Worm (Caenorhabditis elegans) whole organism, mixed stage, embryonic: ENCODE measurements around the gene lgc-49.
A peak's percentile ranks its signal among the peaks of the same experiment; 100 is the strongest.

Experiments
- M03D4.4 ChIP-seq: sonication (generic microtip); optimal IDR thresholded peaks from 2 replicates; lab custom pipeline; 2017; ENCODE audit warnings: mild to moderate bottlenecking, missing genetic modification characterization, missing compliant biosample characterization
- bed-3 ChIP-seq: fragments of 200-800 bp; sonication (Bioruptor generic); optimal IDR thresholded peaks from 3 replicates; lab custom pipeline; 2018; ENCODE audit warnings: mild to moderate bottlenecking, missing genetic modification characterization, moderate library complexity, missing compliant biosample characterization
- blmp-1 ChIP-seq: fragments of 150-350 bp; optimal IDR thresholded peaks from 2 replicates; lab custom pipeline; 2014; ENCODE audit warnings: missing biosample characterization, missing genetic modification characterization
- ceh-39 ChIP-seq: fragments of 150-350 bp; optimal IDR thresholded peaks from 2 replicates; lab custom pipeline; 2014; ENCODE audit warnings: missing biosample characterization, missing genetic modification characterization
- ceh-43 ChIP-seq: fragments of 200-800 bp; sonication (Bioruptor generic); optimal IDR thresholded peaks from 2 replicates; lab custom pipeline; 2018; ENCODE audit warnings: mild to moderate bottlenecking, missing genetic modification characterization, moderate library complexity, missing compliant biosample characterization
- ceh-83 ChIP-seq: fragments of 200-800 bp; sonication (Bioruptor generic); optimal IDR thresholded peaks from 2 replicates; lab custom pipeline; 2018; ENCODE audit warnings: mild to moderate bottlenecking, missing genetic modification characterization, missing compliant biosample characterization
- ces-1 ChIP-seq: fragments of 150-350 bp; optimal IDR thresholded peaks from 2 replicates; lab custom pipeline; 2014; ENCODE audit warnings: missing biosample characterization, missing genetic modification reagents, missing genetic modification characterization
- drap-1 ChIP-seq: fragments of 200-800 bp; sonication (Bioruptor generic); optimal IDR thresholded peaks from 3 replicates; lab custom pipeline; 2018; ENCODE audit warnings: mild to moderate bottlenecking, missing genetic modification characterization, missing compliant biosample characterization
- elt-1 ChIP-seq: sonication (generic microtip); optimal IDR thresholded peaks from 2 replicates; lab custom pipeline; 2017; ENCODE audit warnings: missing genetic modification characterization, mild to moderate bottlenecking, missing compliant biosample characterization, antibody characterized with exemption, moderate library complexity, borderline replicate concordance; ENCODE audit not compliant: insufficient read depth
- elt-3 ChIP-seq: fragments of 150-350 bp; optimal IDR thresholded peaks from 2 replicates; lab custom pipeline; 2014; ENCODE audit warnings: missing biosample characterization, missing genetic modification characterization
- flh-1 ChIP-seq: fragments of 200-800 bp; sonication (Bioruptor generic); optimal IDR thresholded peaks from 2 replicates; lab custom pipeline; 2018; ENCODE audit warnings: mild to moderate bottlenecking, missing genetic modification characterization, moderate library complexity, missing compliant biosample characterization
- ham-2 ChIP-seq: fragments of 200-800 bp; sonication (Bioruptor generic); optimal IDR thresholded peaks from 2 replicates; lab custom pipeline; 2018; ENCODE audit warnings: mild to moderate bottlenecking, missing genetic modification characterization, missing compliant biosample characterization
- hlh-1 ChIP-seq: fragments of 150-350 bp; optimal IDR thresholded peaks from 2 replicates; lab custom pipeline; 2014; ENCODE audit warnings: missing biosample characterization, missing genetic modification reagents, missing genetic modification characterization
- lin-13 ChIP-seq: fragments of 150-350 bp; optimal IDR thresholded peaks from 2 replicates; lab custom pipeline; 2014; ENCODE audit warnings: missing biosample characterization, missing genetic modification characterization
- lin-32 ChIP-seq: fragments of 200-800 bp; sonication (Bioruptor generic); optimal IDR thresholded peaks from 2 replicates; lab custom pipeline; 2018; ENCODE audit warnings: mild to moderate bottlenecking, missing genetic modification characterization, missing compliant biosample characterization
- lsy-2 ChIP-seq: fragments of 150-350 bp; optimal IDR thresholded peaks from 2 replicates; lab custom pipeline; 2014; ENCODE audit warnings: missing biosample characterization, missing genetic modification characterization
- mab-5 ChIP-seq: fragments of 150-350 bp; optimal IDR thresholded peaks from 2 replicates; lab custom pipeline; 2014; ENCODE audit warnings: missing biosample characterization, missing genetic modification characterization
- mls-2 ChIP-seq: sonication (generic microtip); optimal IDR thresholded peaks from 2 replicates; lab custom pipeline; 2016; ENCODE audit warnings: mild to moderate bottlenecking, missing genetic modification characterization, moderate library complexity, missing compliant biosample characterization
- nhr-2 ChIP-seq: fragments of 150-350 bp; optimal IDR thresholded peaks from 2 replicates; lab custom pipeline; 2014; ENCODE audit warnings: missing biosample characterization, missing genetic modification characterization
- nhr-237 ChIP-seq: fragments of 150-350 bp; optimal IDR thresholded peaks from 2 replicates; lab custom pipeline; 2014; ENCODE audit warnings: missing biosample characterization, missing genetic modification characterization
- nhr-28 ChIP-seq: fragments of 150-350 bp; optimal IDR thresholded peaks from 2 replicates; lab custom pipeline; 2014; ENCODE audit warnings: missing biosample characterization, missing genetic modification characterization
- nhr-76 ChIP-seq: sonication (generic microtip); optimal IDR thresholded peaks from 2 replicates; lab custom pipeline; 2017; ENCODE audit warnings: missing biosample characterization, missing genetic modification characterization
- snpc-4 ChIP-seq: fragments of 150-350 bp; optimal IDR thresholded peaks from 2 replicates; lab custom pipeline; 2014; ENCODE audit warnings: missing biosample characterization, missing genetic modification characterization
- sptf-1 ChIP-seq: sonication (generic microtip); optimal IDR thresholded peaks from 2 replicates; lab custom pipeline; 2017; ENCODE audit warnings: mild to moderate bottlenecking, missing genetic modification characterization, moderate library complexity, missing compliant biosample characterization
- tbx-8 ChIP-seq: fragments of 200-800 bp; sonication (Bioruptor generic); optimal IDR thresholded peaks from 2 replicates; lab custom pipeline; 2018; ENCODE audit warnings: mild to moderate bottlenecking, missing genetic modification characterization, moderate library complexity, missing compliant biosample characterization
- unc-120 ChIP-seq: sonication (generic microtip); optimal IDR thresholded peaks from 2 replicates; lab custom pipeline; 2017; ENCODE audit warnings: missing genetic modification characterization, missing compliant biosample characterization; ENCODE audit not compliant: poor library complexity, severe bottlenecking
- unc-62 ChIP-seq: fragments of 150-350 bp; optimal IDR thresholded peaks from 2 replicates; lab custom pipeline; 2014; ENCODE audit warnings: missing biosample characterization, missing genetic modification reagents, missing genetic modification characterization
- zip-8 ChIP-seq: fragments of 150-350 bp; optimal IDR thresholded peaks from 2 replicates; lab custom pipeline; 2014; ENCODE audit warnings: missing biosample characterization, missing genetic modification characterization
- ztf-11 ChIP-seq: fragments of 150-350 bp; optimal IDR thresholded peaks from 2 replicates; lab custom pipeline; 2014; ENCODE audit warnings: missing biosample characterization, missing genetic modification characterization

The lgc-49 gene

ce11 chrV:11190983-11191382, at the start of gene lgc-49:
Gene lgc-49, plus strand, starts transcription at chrV:11191283.
- TF ChIP-seq flh-1: no peak
- no peak for TF ChIP-seq ztf-11 (tag; lab: Kevin White, UChicago)
- TF ChIP-seq lin-13 (tag; lab: Kevin White, UChicago): no peak
- TF ChIP-seq ham-2 (GFP tag; lab: Kevin White, UChicago): no peak
- no peak for TF ChIP-seq lsy-2 (tag; lab: Kevin White, UChicago)
- TF ChIP-seq ceh-83 (GFP tag; lab: Kevin White, UChicago): no peak
- TF ChIP-seq ces-1 (GFP tag; lab: Kevin White, UChicago): no peak
- no peak for TF ChIP-seq M03D4.4 (tag; lab: Kevin White, UChicago)
- TF ChIP-seq drap-1 (GFP tag; lab: Kevin White, UChicago): no peak
- TF ChIP-seq nhr-2 (tag; lab: Kevin White, UChicago): no peak
- no peak for TF ChIP-seq unc-62 (GFP tag; lab: Kevin White, UChicago)
- TF ChIP-seq elt-3 (tag; lab: Kevin White, UChicago): no peak
- TF ChIP-seq mls-2 (tag; lab: Kevin White, UChicago): no peak
- no peak for TF ChIP-seq hlh-1
- TF ChIP-seq elt-1 (tag; lab: Kevin White, UChicago): no peak
- no peak for TF ChIP-seq bed-3 (GFP tag; lab: Kevin White, UChicago)

DNA sequence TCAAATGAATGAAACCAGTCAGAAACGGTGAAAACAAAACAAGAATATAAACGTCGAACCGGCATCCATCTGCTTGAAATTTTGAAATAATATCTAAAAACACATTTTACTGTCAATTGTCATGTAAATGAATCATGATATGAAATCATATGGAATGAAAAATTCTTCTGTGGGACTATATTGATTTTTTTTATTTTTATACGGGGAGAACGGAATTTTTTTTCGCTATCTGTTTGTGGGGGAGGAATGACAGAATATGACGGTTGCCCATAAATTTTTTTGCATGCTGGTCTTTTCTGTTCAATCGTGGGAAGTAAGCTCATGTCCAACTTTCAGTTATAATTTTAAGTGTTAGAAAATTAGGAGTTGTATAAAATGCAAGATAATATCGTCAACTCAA, 46.4 kb upstream of the lgc-49 start, which contains the start of gene C06H2.7:
Gene C06H2.7 (minus strand): TSS at position 101 of the 400 bp plus-strand sequence.
- TF ChIP-seq sptf-1 (tag; lab: Kevin White, UChicago) (no peak), ceh-43 (GFP tag; lab: Kevin White, UChicago) (no peak), lsy-2 (tag; lab: Kevin White, UChicago) (no peak), ces-1 (GFP tag; lab: Kevin White, UChicago) (no peak), bed-3 (GFP tag; lab: Kevin White, UChicago) (no peak), zip-8 (no peak), ztf-11 (tag; lab: Kevin White, UChicago) (no peak), mab-5 (tag; lab: Kevin White, UChicago) (no peak), ham-2 (GFP tag; lab: Kevin White, UChicago) (no peak), hlh-1 (no peak)

ce11 chrV:11146958-11147779, 43.9 kb upstream of the lgc-49 start, which contains the start of the genes T19C4.24 and nlp-33:
Gene T19C4.24, minus strand, starts transcription at chrV:11147008.
Gene nlp-33, plus strand, starts transcription at chrV:11147346.
- TF ChIP-seq sptf-1 (tag; lab: Kevin White, UChicago): no peak
- TF ChIP-seq bed-3 (GFP tag; lab: Kevin White, UChicago): no peak
- no peak for TF ChIP-seq unc-62 (GFP tag; lab: Kevin White, UChicago)
- no peak for TF ChIP-seq ces-1 (GFP tag; lab: Kevin White, UChicago)
- no peak for TF ChIP-seq tbx-8
- no peak for TF ChIP-seq blmp-1 (tag; lab: Kevin White, UChicago)
- TF ChIP-seq nhr-237 (tag; lab: Kevin White, UChicago): no peak
- TF ChIP-seq ceh-39 (tag; lab: Kevin White, UChicago): no peak
- no peak for TF ChIP-seq ceh-43 (GFP tag; lab: Kevin White, UChicago)
- TF ChIP-seq zip-8: no peak
- TF ChIP-seq unc-120: no peak
- TF ChIP-seq elt-3 (tag; lab: Kevin White, UChicago): no peak
- TF ChIP-seq snpc-4: no peak
- TF ChIP-seq mab-5 (tag; lab: Kevin White, UChicago): no peak
- TF ChIP-seq ceh-83 (GFP tag; lab: Kevin White, UChicago): no peak
- no peak for TF ChIP-seq nhr-76
- TF ChIP-seq nhr-28 (tag; lab: Kevin White, UChicago): no peak
- TF ChIP-seq nhr-2 (tag; lab: Kevin White, UChicago): no peak
- TF ChIP-seq lin-32: no peak
- TF ChIP-seq, all 35 proteins: peak for 0

DNA sequence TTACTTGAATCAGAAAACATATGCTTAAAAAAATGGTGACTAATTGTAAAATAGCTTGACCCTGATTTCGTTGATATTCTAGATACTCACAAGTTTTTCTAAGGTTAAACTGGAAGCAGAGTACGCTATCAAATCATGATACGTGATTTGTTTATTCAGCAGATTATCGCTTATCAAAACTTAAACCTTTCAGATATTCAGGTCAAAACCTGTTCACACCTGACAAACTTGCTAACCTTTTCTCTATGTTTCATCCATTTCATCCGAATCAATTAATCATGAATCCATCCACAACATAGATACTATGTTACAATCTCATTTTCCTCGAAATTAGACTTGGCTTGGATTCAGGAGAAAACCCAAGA, 43.3 kb upstream of the lgc-49 start:
- TF ChIP-seq nhr-237 (tag; lab: Kevin White, UChicago): peak; percentile 16
- TF ChIP-seq elt-3 (tag; lab: Kevin White, UChicago): no peak

DNA sequence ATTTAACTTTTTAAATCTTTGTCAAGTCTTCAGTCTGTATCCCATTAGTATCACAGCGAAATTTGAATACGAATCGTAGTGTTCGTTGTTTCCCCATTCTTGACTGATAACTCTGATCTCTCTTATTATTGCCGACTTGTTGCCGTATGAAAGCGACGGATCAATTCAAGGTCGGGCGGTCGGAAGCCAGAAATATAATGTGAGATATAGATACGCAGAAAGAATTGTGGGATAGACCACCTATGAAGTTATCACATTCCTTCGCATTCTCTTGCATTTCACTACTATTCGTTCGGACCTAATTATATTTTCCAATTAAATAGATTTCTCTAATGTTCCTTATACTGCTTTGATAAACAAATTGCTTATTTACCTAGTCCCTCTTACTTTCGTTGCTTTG, 42.1 kb upstream of the lgc-49 start:
- peak; percentile 22 for TF ChIP-seq blmp-1 (tag; lab: Kevin White, UChicago)
- TF ChIP-seq snpc-4: no peak
